Fruit fly (Drosophila melanogaster) whole organism, embryonic: ENCODE results near the gene CG32488.

Source experiments
- Ada2b ChIP-seq: fragments of 200-800 bp; sonication (Bioruptor generic); IDR thresholded peaks from 2 replicates; pipeline ENCODE4 v1.3.6; 2022; ENCODE audit warnings: missing biosample characterization, missing genetic modification characterization
- Atf6 ChIP-seq: fragments of 200-800 bp; sonication (Bioruptor generic); IDR thresholded peaks from 2 replicates; pipeline ENCODE4 v1.3.6; 2022; ENCODE audit warnings: missing biosample characterization, missing genetic modification characterization
- Bteb2 ChIP-seq: fragments of 200-800 bp; sonication (Bioruptor generic); optimal IDR thresholded peaks from 2 replicates; lab custom pipeline; 2016; ENCODE audit warnings: missing biosample characterization, missing genetic modification characterization
- CG10147 ChIP-seq: fragments of 200-800 bp; sonication (Bioruptor generic); optimal IDR thresholded peaks from 2 replicates; lab custom pipeline; 2019; ENCODE audit warnings: missing biosample characterization, mild to moderate bottlenecking, missing genetic modification characterization, moderate library complexity
- CG10274 ChIP-seq: fragments of 200-800 bp; sonication (Bioruptor generic); optimal IDR thresholded peaks from 3 replicates; lab custom pipeline; 2017; ENCODE audit warnings: missing biosample characterization, mild to moderate bottlenecking, missing genetic modification characterization
- CG13287 ChIP-seq: fragments of 200-800 bp; sonication (Bioruptor generic); IDR thresholded peaks from 2 replicates; pipeline ENCODE4 v1.3.6; 2022; ENCODE audit warnings: missing biosample characterization, missing genetic modification characterization; ENCODE audit not compliant: partially characterized antibody
- CG13624 ChIP-seq: fragments of 200-800 bp; sonication (Bioruptor generic); optimal IDR thresholded peaks from 2 replicates; lab custom pipeline; 2016; ENCODE audit warnings: missing biosample characterization, missing genetic modification characterization
- CG13894 ChIP-seq: fragments of 200-800 bp; sonication (Bioruptor generic); optimal IDR thresholded peaks from 3 replicates; lab custom pipeline; 2018; ENCODE audit warnings: missing biosample characterization, mild to moderate bottlenecking, missing genetic modification characterization, moderate library complexity
- CG15073 ChIP-seq: fragments of 200-800 bp; sonication (Bioruptor generic); optimal IDR thresholded peaks from 2 replicates; lab custom pipeline; 2016; ENCODE audit warnings: missing biosample characterization, missing genetic modification characterization
- CG18476 ChIP-seq: fragments of 200-800 bp; sonication (Bioruptor generic); optimal IDR thresholded peaks from 2 replicates; lab custom pipeline; 2016; ENCODE audit warnings: missing biosample characterization, mild to moderate bottlenecking, missing genetic modification characterization
- CG33557 ChIP-seq: fragments of 200-800 bp; sonication (Bioruptor generic); optimal IDR thresholded peaks from 2 replicates; lab custom pipeline; 2019; ENCODE audit warnings: missing biosample characterization, mild to moderate bottlenecking, missing genetic modification characterization, moderate library complexity
- CG4282 ChIP-seq: fragments of 200-800 bp; sonication (Bioruptor generic); optimal IDR thresholded peaks from 2 replicates; lab custom pipeline; 2016; ENCODE audit warnings: missing biosample characterization, missing genetic modification characterization
- CG4360 ChIP-seq: fragments of 200-800 bp; sonication (Bioruptor generic); IDR thresholded peaks from 2 replicates; pipeline ENCODE4 v1.3.6; 2022; ENCODE audit warnings: missing biosample characterization, missing genetic modification characterization
- CG8478 ChIP-seq: fragments of >200 bp; optimal IDR thresholded peaks from 2 replicates; lab custom pipeline; 2018
- CG9797 ChIP-seq: fragments of 200-800 bp; sonication (Bioruptor generic); optimal IDR thresholded peaks from 3 replicates; lab custom pipeline; 2018; ENCODE audit warnings: missing biosample characterization, mild to moderate bottlenecking, missing genetic modification characterization
- CHES-1-like ChIP-seq: fragments of 200-800 bp; sonication (Bioruptor generic); optimal IDR thresholded peaks from 2 replicates; lab custom pipeline; 2016; ENCODE audit warnings: missing biosample characterization, missing genetic modification characterization
- Camta ChIP-seq: fragments of 200-800 bp; sonication (Bioruptor generic); optimal IDR thresholded peaks from 2 replicates; lab custom pipeline; 2016; ENCODE audit warnings: missing biosample characterization, missing genetic modification characterization
- Chrac-16 ChIP-seq: fragments of 200-800 bp; sonication (Bioruptor generic); optimal IDR thresholded peaks from 3 replicates; lab custom pipeline; 2016; ENCODE audit warnings: missing biosample characterization, missing genetic modification characterization
- CkIIα-i1 ChIP-seq: fragments of 200-800 bp; sonication (Bioruptor generic); IDR thresholded peaks from 2 replicates; pipeline ENCODE4 v1.3.6; 2022; ENCODE audit warnings: missing biosample characterization, missing genetic modification characterization
- Dref ChIP-seq: fragments of 200-800 bp; sonication (Bioruptor generic); IDR thresholded peaks from 2 replicates; pipeline ENCODE4 v1.3.6; 2022; ENCODE audit warnings: missing biosample characterization, missing genetic modification characterization
- Elba2 ChIP-seq: fragments of 200-800 bp; sonication (Bioruptor generic); optimal IDR thresholded peaks from 3 replicates; lab custom pipeline; 2016; ENCODE audit warnings: missing biosample characterization, missing genetic modification characterization
- Ets97D ChIP-seq: fragments of 200-800 bp; sonication (Bioruptor generic); optimal IDR thresholded peaks from 3 replicates; lab custom pipeline; 2016; ENCODE audit warnings: missing biosample characterization, missing genetic modification characterization
- Fer2 ChIP-seq: fragments of 200-800 bp; sonication (Bioruptor generic); optimal IDR thresholded peaks from 2 replicates; lab custom pipeline; 2018; ENCODE audit warnings: missing biosample characterization, mild to moderate bottlenecking, missing genetic modification characterization, moderate library complexity
- Hey ChIP-seq: fragments of 200-800 bp; sonication (Bioruptor generic); optimal IDR thresholded peaks from 3 replicates; lab custom pipeline; 2018; ENCODE audit warnings: missing biosample characterization, mild to moderate bottlenecking, missing genetic modification characterization
- HmgD ChIP-seq: fragments of 200-800 bp; sonication (Bioruptor generic); optimal IDR thresholded peaks from 3 replicates; lab custom pipeline; 2016; ENCODE audit warnings: missing biosample characterization, missing genetic modification characterization
- HmgZ ChIP-seq: fragments of 200-800 bp; sonication (Bioruptor generic); optimal IDR thresholded peaks from 2 replicates; lab custom pipeline; 2018; ENCODE audit warnings: missing biosample characterization, mild to moderate bottlenecking, missing genetic modification characterization
- Med ChIP-seq: fragments of 200-800 bp; sonication (Bioruptor generic); peaks from one replicate; lab custom pipeline; 2016; ENCODE audit warnings: missing biosample characterization, missing genetic modification characterization, mild to moderate bottlenecking, inconsistent platforms, moderate library complexity
- NC2α ChIP-seq: fragments of 200-800 bp; sonication (Bioruptor generic); optimal IDR thresholded peaks from 2 replicates; lab custom pipeline; 2016; ENCODE audit warnings: missing biosample characterization, missing genetic modification characterization
- Sry-δ ChIP-seq: fragments of 200-800 bp; sonication (Bioruptor generic); optimal IDR thresholded peaks from 2 replicates; lab custom pipeline; 2016; ENCODE audit warnings: missing biosample characterization, missing genetic modification characterization
- Usf ChIP-seq: fragments of 200-800 bp; sonication (Bioruptor generic); optimal IDR thresholded peaks from 2 replicates; lab custom pipeline; 2017; ENCODE audit warnings: missing genotype, missing biosample characterization, missing genetic modification characterization
- ash1 ChIP-seq: fragments of 200-800 bp; sonication (Bioruptor generic); optimal IDR thresholded peaks from 2 replicates; lab custom pipeline; 2018; ENCODE audit warnings: missing biosample characterization, mild to moderate bottlenecking, missing genetic modification characterization
- bigmax ChIP-seq: fragments of 200-800 bp; sonication (Bioruptor generic); optimal IDR thresholded peaks from 2 replicates; lab custom pipeline; 2018; ENCODE audit warnings: missing biosample characterization, mild to moderate bottlenecking, missing genetic modification characterization
- caup ChIP-seq: fragments of 200-800 bp; sonication (Bioruptor generic); optimal IDR thresholded peaks from 3 replicates; lab custom pipeline; 2017; ENCODE audit warnings: missing biosample characterization, mild to moderate bottlenecking, missing genetic modification characterization, moderate library complexity; ENCODE audit not compliant: severe bottlenecking
- chinmo ChIP-seq: fragments of 200-800 bp; sonication (Bioruptor generic); IDR thresholded peaks from 4 replicates; pipeline ENCODE4 v1.3.6; 2022; ENCODE audit warnings: missing biosample characterization, missing genetic modification characterization; ENCODE audit not compliant: partially characterized antibody
- croc ChIP-seq: fragments of 200-800 bp; sonication (Bioruptor generic); conservative IDR thresholded peaks from 3 replicates; pipeline ENCODE4 v1.3.6; 2022; ENCODE audit warnings: missing biosample characterization, missing genetic modification characterization
- dimm ChIP-seq: fragments of 200-800 bp; sonication (Bioruptor generic); IDR thresholded peaks from 2 replicates; pipeline ENCODE4 v1.3.6; 2022; ENCODE audit warnings: missing biosample characterization, missing genetic modification characterization
- grn ChIP-seq: fragments of 200-800 bp; sonication (Bioruptor generic); optimal IDR thresholded peaks from 3 replicates; lab custom pipeline; 2017; ENCODE audit warnings: missing biosample characterization, missing genetic modification characterization
- kah ChIP-seq: fragments of 200-800 bp; sonication (Bioruptor generic); optimal IDR thresholded peaks from 2 replicates; lab custom pipeline; 2018; ENCODE audit warnings: missing biosample characterization, mild to moderate bottlenecking, missing genetic modification characterization
- kni ChIP-seq: fragments of 200-800 bp; sonication (Bioruptor generic); optimal IDR thresholded peaks from 3 replicates; lab custom pipeline; 2017; ENCODE audit warnings: mild to moderate bottlenecking, missing biosample characterization, missing genetic modification reagents, missing genetic modification characterization
- lmd ChIP-seq: fragments of 200-800 bp; sonication (Bioruptor generic); IDR thresholded peaks from 2 replicates; pipeline ENCODE4 v1.3.6; 2022; ENCODE audit warnings: missing biosample characterization, missing genetic modification characterization
- nmo ChIP-seq: fragments of 200-800 bp; sonication (Bioruptor generic); optimal IDR thresholded peaks from 2 replicates; lab custom pipeline; 2018; ENCODE audit warnings: missing biosample characterization, mild to moderate bottlenecking, missing genetic modification characterization, moderate library complexity
- otp ChIP-seq: fragments of 200-800 bp; sonication (Bioruptor generic); IDR thresholded peaks from 3 replicates; pipeline ENCODE4, ENCODE4 v1.3.6; 2022; ENCODE audit warnings: missing biosample characterization, missing genetic modification characterization
- ranshi ChIP-seq: fragments of 200-800 bp; sonication (Bioruptor generic); IDR thresholded peaks from 2 replicates; pipeline ENCODE4 v1.3.6; 2022; ENCODE audit warnings: missing biosample characterization, missing genetic modification characterization
- schlank ChIP-seq: fragments of 200-800 bp; sonication (Bioruptor generic); optimal IDR thresholded peaks from 2 replicates; lab custom pipeline; 2018; ENCODE audit warnings: missing biosample characterization, mild to moderate bottlenecking, missing genetic modification characterization
- sqz ChIP-seq: fragments of 200-800 bp; sonication (Bioruptor generic); optimal IDR thresholded peaks from 3 replicates; lab custom pipeline; 2018; ENCODE audit warnings: missing biosample characterization, mild to moderate bottlenecking, missing genetic modification characterization
- sr ChIP-seq: fragments of 200-800 bp; sonication (Bioruptor generic); IDR thresholded peaks from 3 replicates; pipeline ENCODE4 v1.3.6; 2022; ENCODE audit warnings: missing biosample characterization, missing genetic modification characterization
- tna ChIP-seq: fragments of 200-800 bp; sonication (Bioruptor generic); IDR thresholded peaks from 2 replicates; pipeline ENCODE4 v1.3.6; 2022; ENCODE audit warnings: missing biosample characterization, missing genetic modification characterization; ENCODE audit not compliant: partially characterized antibody
- unc-4 ChIP-seq: fragments of 200-800 bp; sonication (Bioruptor generic); IDR thresholded peaks from 2 replicates; pipeline ENCODE4 v1.3.6; 2022; ENCODE audit warnings: missing biosample characterization, missing genetic modification characterization; ENCODE audit not compliant: partially characterized antibody
- wdn ChIP-seq: fragments of 200-800 bp; sonication (Bioruptor generic); IDR thresholded peaks from 2 replicates; pipeline ENCODE4 v1.3.6; 2022; ENCODE audit warnings: missing biosample characterization, missing genetic modification characterization
- zen ChIP-seq: fragments of 200-800 bp; sonication (Bioruptor generic); optimal IDR thresholded peaks from 3 replicates; lab custom pipeline; 2018; ENCODE audit warnings: missing biosample characterization, mild to moderate bottlenecking, missing genetic modification characterization, moderate library complexity

CG32488 gene

dm6 chr3L:3034779-3035643, 19.1 kb upstream of the CG32488 start, which contains the start of gene CG2162 (continued):
- no peak for TF ChIP-seq Fer2 (tag; lab: Kevin White, UChicago)
- no peak for TF ChIP-seq Chrac-16 (GFP tag; lab: Kevin White, UChicago)
- no peak for TF ChIP-seq CG33557
- no peak for TF ChIP-seq schlank
- TF ChIP-seq HmgD (GFP tag; lab: Kevin White, UChicago) = no peak
- no peak for TF ChIP-seq kah
- peak; percentile 31 for TF ChIP-seq Sry-δ (GFP tag; lab: Kevin White, UChicago)
- TF ChIP-seq lmd (GFP tag; lab: Robert Waterston, UW) = no peak
- no peak for TF ChIP-seq Camta (GFP tag; lab: Kevin White, UChicago)
- no peak for TF ChIP-seq tna (GFP tag; lab: Robert Waterston, UW)
- TF ChIP-seq ash1 (GFP tag; lab: Kevin White, UChicago) = no peak
- TF ChIP-seq CkIIα-i1 (GFP tag; lab: Robert Waterston, UW) = no peak
- TF ChIP-seq Usf (GFP tag; lab: Kevin White, UChicago) = no peak
- TF ChIP-seq CG8478 (lab: Kevin White, UChicago) = peak; percentile 89
- TF ChIP-seq unc-4 = peak; percentile 34; the same call in 1 of the 2 replicates
- TF ChIP-seq ranshi (GFP tag; lab: Robert Waterston, UW) = no peak
- no peak for TF ChIP-seq otp (GFP tag; lab: Robert Waterston, UW)
- no peak for TF ChIP-seq Bteb2
- TF ChIP-seq grn = no peak
- no peak for TF ChIP-seq wdn
- TF ChIP-seq Hey (tag; lab: Kevin White, UChicago) = peak; percentile 60
- peak; percentile 27 for TF ChIP-seq CG13894 (tag; lab: Kevin White, UChicago)
- no peak for TF ChIP-seq CG15073
- no peak for TF ChIP-seq NC2α (GFP tag; lab: Kevin White, UChicago)
- TF ChIP-seq Elba2 (GFP tag; lab: Kevin White, UChicago) = no peak
- no peak for TF ChIP-seq CG4282 (GFP tag; lab: Kevin White, UChicago)
- TF ChIP-seq CHES-1-like = no peak
- TF ChIP-seq Atf6 (GFP tag; lab: Robert Waterston, UW) = no peak
- TF ChIP-seq kni (GFP tag; lab: Kevin White, UChicago) = peak; percentile 36
- peak; percentile 0 for TF ChIP-seq nmo (GFP tag; lab: Kevin White, UChicago)
- TF ChIP-seq CG13287 (GFP tag; lab: Robert Waterston, UW) = peak; percentile 32; the same call in 1 of the 2 replicates
- no peak for TF ChIP-seq sr (GFP tag; lab: Robert Waterston, UW)
- TF ChIP-seq chinmo (GFP tag; lab: Robert Waterston, UW) = no peak
- TF ChIP-seq Ets97D = peak; percentile 15
- no peak for TF ChIP-seq croc
- no peak for TF ChIP-seq sqz (GFP tag; lab: Kevin White, UChicago)
- TF ChIP-seq Dref (GFP tag; lab: Robert Waterston, UW) = peak; percentile 70
- TF ChIP-seq zen = no peak
- no peak for TF ChIP-seq CG10274 (GFP tag; lab: Kevin White, UChicago)
- peak; percentile 36 for TF ChIP-seq CG10147 (GFP tag; lab: Kevin White, UChicago)
- TF ChIP-seq HmgZ (tag; lab: Kevin White, UChicago) = peak; percentile 35
- TF ChIP-seq CG9797 (GFP tag; lab: Kevin White, UChicago) = peak; percentile 61
- no peak for TF ChIP-seq bigmax (GFP tag; lab: Kevin White, UChicago)
- no peak for TF ChIP-seq CG18476 (GFP tag; lab: Kevin White, UChicago)
- TF ChIP-seq Med (GFP tag; lab: Kevin White, UChicago) = peak; percentile 56
- TF ChIP-seq caup (GFP tag; lab: Kevin White, UChicago) = no peak
- TF ChIP-seq CG4360 (GFP tag; lab: Robert Waterston, UW) = no peak
- no peak for TF ChIP-seq dimm (GFP tag; lab: Robert Waterston, UW)
- TF ChIP-seq CG13624 (GFP tag; lab: Kevin White, UChicago) = no peak
- no peak for TF ChIP-seq Ada2b (GFP tag; lab: Robert Waterston, UW)
